Fruit fly (Drosophila melanogaster) whole organism, pupa: ENCODE data around the gene Piezo.

ENCODE experiments used
- CG10348 ChIP-seq: fragments of 200-800 bp; sonication (Bioruptor generic); IDR thresholded peaks from 2 replicates; pipeline ENCODE4 v1.3.6; 2022; ENCODE audit warnings: missing biosample characterization, missing genetic modification characterization
- CG12605 ChIP-seq: fragments of 200-800 bp; sonication (Bioruptor generic); IDR thresholded peaks from 2 replicates; pipeline ENCODE4 v1.3.6; 2022; ENCODE audit warnings: missing biosample characterization, missing genetic modification characterization
- CG13204 ChIP-seq: fragments of 200-800 bp; sonication (Bioruptor generic); optimal IDR thresholded peaks from 2 replicates; lab custom pipeline; 2018; ENCODE audit warnings: missing biosample characterization, mild to moderate bottlenecking, missing genetic modification characterization, moderate library complexity
- CG14655 ChIP-seq: fragments of 200-800 bp; sonication (Bioruptor generic); optimal IDR thresholded peaks from 3 replicates; lab custom pipeline; 2017; ENCODE audit warnings: mild to moderate bottlenecking, missing biosample characterization, missing genetic modification reagents, missing genetic modification characterization
- CG15710 ChIP-seq: fragments of 200-800 bp; sonication (Bioruptor generic); optimal IDR thresholded peaks from 2 replicates; lab custom pipeline; 2018; ENCODE audit warnings: missing biosample characterization, mild to moderate bottlenecking, missing genetic modification characterization, moderate library complexity
- CG17806 ChIP-seq: fragments of 200-800 bp; sonication (Bioruptor generic); optimal IDR thresholded peaks from 2 replicates; lab custom pipeline; 2018; ENCODE audit warnings: missing biosample characterization, mild to moderate bottlenecking, missing genetic modification characterization, moderate library complexity
- CG32121 ChIP-seq: fragments of 200-800 bp; sonication (Bioruptor generic); IDR thresholded peaks from 2 replicates; pipeline ENCODE4 v1.3.6; 2022; ENCODE audit warnings: missing biosample characterization, missing genetic modification characterization
- CG34367 ChIP-seq: fragments of 200-800 bp; sonication (Bioruptor generic); optimal IDR thresholded peaks from 2 replicates; lab custom pipeline; 2018; ENCODE audit warnings: missing biosample characterization, mild to moderate bottlenecking, missing genetic modification characterization
- CG4496 ChIP-seq: fragments of 200-800 bp; sonication (Bioruptor generic); IDR thresholded peaks from 3 replicates; pipeline ENCODE4 v1.3.6; 2022; ENCODE audit warnings: missing biosample characterization, missing genetic modification characterization
- CG8159 ChIP-seq: fragments of 200-800 bp; sonication (Bioruptor generic); optimal IDR thresholded peaks from 3 replicates; lab custom pipeline; 2018; ENCODE audit warnings: missing biosample characterization, mild to moderate bottlenecking, missing genetic modification characterization, moderate library complexity
- CG8301 ChIP-seq: fragments of 200-800 bp; sonication (Bioruptor generic); optimal IDR thresholded peaks from 2 replicates; lab custom pipeline; 2018; ENCODE audit warnings: missing biosample characterization, mild to moderate bottlenecking, missing genetic modification characterization
- CG9948 ChIP-seq: fragments of 200-800 bp; sonication (Bioruptor generic); optimal IDR thresholded peaks from 2 replicates; lab custom pipeline; 2018; ENCODE audit warnings: missing biosample characterization, mild to moderate bottlenecking, missing genetic modification characterization, moderate library complexity
- D1 ChIP-seq: fragments of 200-800 bp; sonication (Bioruptor generic); optimal IDR thresholded peaks from 2 replicates; lab custom pipeline; 2018; ENCODE audit warnings: missing biosample characterization, mild to moderate bottlenecking, missing genetic modification characterization, moderate library complexity
- EcR ChIP-seq: fragments of 200-800 bp; sonication (Bioruptor generic); optimal IDR thresholded peaks from 3 replicates; lab custom pipeline; 2019; ENCODE audit warnings: missing biosample characterization, missing genetic modification characterization, mild to moderate bottlenecking, moderate library complexity, missing genetic modification reagents
- Ets98B ChIP-seq: fragments of 200-800 bp; sonication (Bioruptor generic); IDR thresholded peaks from 2 replicates; pipeline ENCODE4 v1.3.6; 2022; ENCODE audit warnings: missing biosample characterization, missing genetic modification characterization
- Pif1A ChIP-seq: fragments of 200-800 bp; sonication (Bioruptor generic); optimal IDR thresholded peaks from 3 replicates; lab custom pipeline; 2016; ENCODE audit warnings: missing biosample characterization, missing genetic modification characterization
- Pif1B ChIP-seq: fragments of 200-800 bp; sonication (Bioruptor generic); optimal IDR thresholded peaks from 3 replicates; lab custom pipeline; 2016; ENCODE audit warnings: missing biosample characterization, missing genetic modification characterization
- Snoo ChIP-seq: fragments of 200-800 bp; sonication (Bioruptor generic); optimal IDR thresholded peaks from 3 replicates; lab custom pipeline; 2017; ENCODE audit warnings: missing biosample characterization, mild to moderate bottlenecking, missing genetic modification characterization, inconsistent platforms
- fd96Ca ChIP-seq: fragments of 200-800 bp; sonication (Bioruptor generic); IDR thresholded peaks from 3 replicates; pipeline ENCODE4 v1.3.6; 2022; ENCODE audit warnings: missing biosample characterization, missing genetic modification characterization
- gl ChIP-seq: fragments of 200-800 bp; sonication (Bioruptor generic); optimal IDR thresholded peaks from 2 replicates; lab custom pipeline; 2018; ENCODE audit warnings: missing biosample characterization, mild to moderate bottlenecking, missing genetic modification characterization
- rn ChIP-seq: fragments of 200-800 bp; sonication (Bioruptor generic); IDR thresholded peaks from 2 replicates; pipeline ENCODE4 v1.3.6; 2022; ENCODE audit warnings: missing biosample characterization, missing genetic modification characterization

Gene Piezo

dm6 chr2L:8215259-8215929 lies 52.5 kb downstream of the Piezo start, which contains the start of gene CG8349:
CG8349 (plus strand) TSS chr2L:8215915.
- TF ChIP-seq EcR (GFP tag; lab: Kevin White, UChicago) (no peak), D1 (tag; lab: Kevin White, UChicago) (no peak), CG10348 (GFP tag; lab: Robert Waterston, UW) (no peak), Pif1A (GFP tag; lab: Kevin White, UChicago) (no peak), CG14655 (GFP tag; lab: Kevin White, UChicago) (no peak), gl (tag; lab: Kevin White, UChicago) (no peak), CG32121 (GFP tag; lab: Robert Waterston, UW) (no peak), CG15710 (tag; lab: Kevin White, UChicago) (no peak), CG34367 (no peak), Snoo (tag; lab: Kevin White, UChicago) (no peak), Pif1B (no peak), fd96Ca (GFP tag; lab: Robert Waterston, UW) (no peak), CG17806 (no peak), rn (GFP tag; lab: Robert Waterston, UW) (no peak), CG12605 (GFP tag; lab: Robert Waterston, UW) (no peak), Ets98B (GFP tag; lab: Robert Waterston, UW) (no peak), CG8301 (tag; lab: Kevin White, UChicago) (no peak), CG8159 (no peak)

dm6 chr2L:8217917-8218316 lies 55.0 kb downstream of the Piezo start, which contains the start of gene CG8292:
CG8292 (minus strand) TSS chr2L:8218017.
- TF ChIP-seq CG13204 (GFP tag; lab: Kevin White, UChicago) (no peak), CG9948 (tag; lab: Kevin White, UChicago) (no peak), rn (GFP tag; lab: Robert Waterston, UW) (no peak), D1 (tag; lab: Kevin White, UChicago) (no peak), Pif1A (GFP tag; lab: Kevin White, UChicago) (no peak), fd96Ca (GFP tag; lab: Robert Waterston, UW) (no peak), Ets98B (GFP tag; lab: Robert Waterston, UW) (no peak), CG4496 (GFP tag; lab: Robert Waterston, UW) (no peak), CG34367 (no peak)

dm6 chr2L:8220393-8220934 lies 57.6 kb downstream of the Piezo start, which contains the start of gene Snx6:
Snx6 (minus strand) TSS chr2L:8220741.
- TF ChIP-seq CG10348 (GFP tag; lab: Robert Waterston, UW) = no peak
- TF ChIP-seq EcR (GFP tag; lab: Kevin White, UChicago) = peak; percentile 39
- TF ChIP-seq, all 21 proteins: peak for 1

DNA sequence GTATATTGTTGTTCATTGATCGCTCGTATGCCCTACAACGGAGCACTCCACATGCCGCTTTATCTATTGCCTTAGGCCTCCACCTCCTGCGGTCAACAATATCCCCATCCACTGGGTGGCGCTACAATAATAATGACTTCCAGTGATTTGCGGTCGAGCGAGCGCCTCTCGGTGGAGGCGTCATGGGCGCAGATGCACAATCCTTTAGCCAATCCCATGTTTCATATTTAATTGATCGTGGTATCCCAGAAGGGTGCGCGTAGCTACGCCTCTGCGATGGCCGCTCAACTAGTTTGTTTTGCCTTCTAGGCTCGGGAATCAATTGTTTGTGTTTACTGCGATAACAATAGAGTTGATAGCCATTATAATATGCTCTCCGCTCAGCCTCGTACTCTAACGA lies 66.3 kb downstream of the Piezo start:
- TF ChIP-seq CG12605 (GFP tag; lab: Robert Waterston, UW) (peak; percentile 29), Ets98B (GFP tag; lab: Robert Waterston, UW) (peak; percentile 84), D1 (tag; lab: Kevin White, UChicago) (no peak), CG32121 (GFP tag; lab: Robert Waterston, UW) (peak; percentile 71), rn (GFP tag; lab: Robert Waterston, UW) (no peak), CG15710 (tag; lab: Kevin White, UChicago) (no peak), fd96Ca (GFP tag; lab: Robert Waterston, UW) (peak; percentile 85), gl (tag; lab: Kevin White, UChicago) (no peak), CG10348 (GFP tag; lab: Robert Waterston, UW) (no peak), CG8301 (tag; lab: Kevin White, UChicago) (no peak), CG4496 (GFP tag; lab: Robert Waterston, UW) (peak; percentile 87), CG8159 (no peak), CG17806 (peak; percentile 29)

dm6 chr2L:8229628-8230027 lies 66.8 kb downstream of the Piezo start:
- TF ChIP-seq EcR (GFP tag; lab: Kevin White, UChicago) (no peak), CG14655 (GFP tag; lab: Kevin White, UChicago) (peak; percentile 47), CG15710 (tag; lab: Kevin White, UChicago) (peak; percentile 53), CG12605 (GFP tag; lab: Robert Waterston, UW) (peak; percentile 76), fd96Ca (GFP tag; lab: Robert Waterston, UW) (peak; percentile 73), CG34367 (peak; percentile 43), Snoo (tag; lab: Kevin White, UChicago) (peak; percentile 56), Ets98B (GFP tag; lab: Robert Waterston, UW) (peak; percentile 80), CG13204 (GFP tag; lab: Kevin White, UChicago) (no peak), CG8159 (peak; percentile 69), rn (GFP tag; lab: Robert Waterston, UW) (peak; percentile 72), Pif1B (peak; percentile 47), CG8301 (tag; lab: Kevin White, UChicago) (peak; percentile 38), Pif1A (GFP tag; lab: Kevin White, UChicago) (no peak), CG9948 (tag; lab: Kevin White, UChicago) (peak; percentile 51), CG32121 (GFP tag; lab: Robert Waterston, UW) (peak; percentile 82), CG17806 (peak; percentile 63), D1 (tag; lab: Kevin White, UChicago) (no peak), gl (tag; lab: Kevin White, UChicago) (no peak), CG4496 (GFP tag; lab: Robert Waterston, UW) (peak; percentile 86), CG10348 (GFP tag; lab: Robert Waterston, UW) (0 out of 2 replicates have a peak, but pooled peaks have one; percentile 11)
